Worm (Caenorhabditis elegans) whole organism, young adult: ENCODE results near the gene pro-1.

ENCODE experiments used
- D2030.7 ChIP-seq: fragments of 200-800 bp; sonication (Bioruptor generic); IDR thresholded peaks from 2 replicates; pipeline ENCODE4 v1.3.6; 2022; ENCODE audit warnings: missing genetic modification reagents, missing genetic modification characterization, missing compliant biosample characterization
- F23B12.7 ChIP-seq: sonication (generic microtip); optimal IDR thresholded peaks from 2 replicates; lab custom pipeline; 2017; ENCODE audit warnings: missing genetic modification characterization, mild to moderate bottlenecking, missing compliant biosample characterization, antibody characterized with exemption, moderate library complexity; ENCODE audit not compliant: insufficient read depth
- K11D2.4 ChIP-seq: fragments of 200-800 bp; sonication (Bioruptor generic); IDR thresholded peaks from 2 replicates; pipeline ENCODE4 v1.3.6; 2022; ENCODE audit warnings: missing genetic modification reagents, missing genetic modification characterization, missing compliant biosample characterization
- K12H6.12 ChIP-seq: fragments of 200-800 bp; sonication (Bioruptor generic); optimal IDR thresholded peaks from 2 replicates; lab custom pipeline; 2018; ENCODE audit warnings: mild to moderate bottlenecking, missing genetic modification characterization, missing compliant biosample characterization
- T07F8.4 ChIP-seq: sonication (generic microtip); optimal IDR thresholded peaks from 2 replicates; lab custom pipeline; 2016; ENCODE audit warnings: mild to moderate bottlenecking, missing genetic modification characterization, moderate library complexity, missing compliant biosample characterization
- T26A5.8 ChIP-seq: sonication (generic microtip); optimal IDR thresholded peaks from 2 replicates; lab custom pipeline; 2016; ENCODE audit warnings: missing genetic modification characterization, missing compliant biosample characterization
- Y53F4B.3 ChIP-seq: fragments of 200-800 bp; sonication (Bioruptor generic); IDR thresholded peaks from 2 replicates; pipeline ENCODE4 v1.3.6; 2022; ENCODE audit warnings: missing genetic modification reagents, missing genetic modification characterization, missing compliant biosample characterization
- Y56A3A.18 ChIP-seq: fragments of 200-800 bp; sonication (Bioruptor generic); IDR thresholded peaks from 2 replicates; pipeline ENCODE4 v1.3.6; 2022; ENCODE audit warnings: missing genetic modification reagents, missing genetic modification characterization, missing compliant biosample characterization
- ama-1 ChIP-seq, 3 experiments: fragments of 150-350 bp in 1 of 3; sonication (generic microtip) in 2 of 3; optimal IDR thresholded peaks; 2 replicates each; lab custom pipeline; 2014 to 2018; ENCODE audit warnings: missing biosample characterization in 2 of 3, missing genetic modification characterization in 2 of 3, missing genetic modification reagents in 2 of 3
- aptf-3 ChIP-seq: fragments of 200-800 bp; sonication (Bioruptor generic); IDR thresholded peaks from 2 replicates; pipeline ENCODE4 v1.3.6; 2022; ENCODE audit warnings: missing genetic modification characterization, missing compliant biosample characterization
- atf-7 ChIP-seq: sonication (generic microtip); optimal IDR thresholded peaks from 2 replicates; lab custom pipeline; 2017; ENCODE audit warnings: mild to moderate bottlenecking, missing genetic modification characterization, missing compliant biosample characterization
- attf-6 ChIP-seq: fragments of 200-800 bp; sonication (Bioruptor generic); IDR thresholded peaks from 2 replicates; pipeline ENCODE4 v1.3.6; 2022; ENCODE audit warnings: missing genetic modification reagents, missing genetic modification characterization, missing compliant biosample characterization
- bed-1 ChIP-seq: fragments of 200-800 bp; sonication (Bioruptor generic); IDR thresholded peaks from 2 replicates; pipeline ENCODE4 v1.3.6; 2022; ENCODE audit warnings: missing genetic modification reagents, missing genetic modification characterization, missing compliant biosample characterization
- ccch-3 ChIP-seq: fragments of 200-800 bp; sonication (Bioruptor generic); optimal IDR thresholded peaks from 2 replicates; lab custom pipeline; 2018; ENCODE audit warnings: mild to moderate bottlenecking, missing genetic modification characterization, missing compliant biosample characterization
- cebp-1 ChIP-seq, 2 experiments: fragments of 200-800 bp in 1 of 2; sonication (Bioruptor generic) in 1 of 2; sonication (generic microtip) in 1 of 2; IDR thresholded peaks in 1 of 2; optimal IDR thresholded peaks in 1 of 2; 2 replicates each; pipeline versions ENCODE4 v1.3.6 to Lab custom; 2017 to 2022; ENCODE audit warnings: missing compliant biosample characterization in 2 of 2, missing genetic modification characterization in 2 of 2, mild to moderate bottlenecking in 1 of 2, missing genetic modification reagents in 1 of 2, moderate library complexity in 1 of 2
- ceh-100 ChIP-seq: fragments of 200-800 bp; sonication (Bioruptor generic); IDR thresholded peaks from 2 replicates; pipeline ENCODE4 v1.3.6; 2022; ENCODE audit warnings: missing genetic modification reagents, missing genetic modification characterization, missing compliant biosample characterization
- ceh-40 ChIP-seq: fragments of 200-800 bp; sonication (Bioruptor generic); IDR thresholded peaks from 2 replicates; pipeline ENCODE4 v1.3.6; 2022; ENCODE audit warnings: missing genetic modification characterization, missing compliant biosample characterization
- ceh-79 ChIP-seq: sonication (generic microtip); optimal IDR thresholded peaks from 2 replicates; lab custom pipeline; 2017; ENCODE audit warnings: mild to moderate bottlenecking, missing genetic modification characterization, missing compliant biosample characterization
- ceh-91 ChIP-seq: fragments of 200-800 bp; sonication (Bioruptor generic); IDR thresholded peaks from 2 replicates; pipeline ENCODE4 v1.3.6; 2022; ENCODE audit warnings: missing genetic modification reagents, missing genetic modification characterization, missing compliant biosample characterization
- ekl-4 ChIP-seq: fragments of 200-800 bp; sonication (Bioruptor generic); IDR thresholded peaks from 2 replicates; pipeline ENCODE4 v1.3.6; 2022; ENCODE audit warnings: missing genetic modification reagents, missing genetic modification characterization, missing compliant biosample characterization
- fkh-3 ChIP-seq: sonication (generic microtip); optimal IDR thresholded peaks from 2 replicates; lab custom pipeline; 2016; ENCODE audit warnings: mild to moderate bottlenecking, missing genetic modification characterization, missing compliant biosample characterization
- him-1 ChIP-seq: sonication (generic microtip); optimal IDR thresholded peaks from 2 replicates; lab custom pipeline; 2016; ENCODE audit warnings: missing genotype, missing genetic modification reagents, missing genetic modification characterization, missing compliant biosample characterization
- hmg-1.2 ChIP-seq: fragments of 200-800 bp; sonication (Bioruptor generic); IDR thresholded peaks from 2 replicates; pipeline ENCODE4 v1.3.6; 2022; ENCODE audit warnings: missing genetic modification reagents, missing genetic modification characterization, missing compliant biosample characterization
- hrde-1 ChIP-seq: sonication (generic microtip); optimal IDR thresholded peaks from 2 replicates; lab custom pipeline; 2016; ENCODE audit warnings: missing genetic modification characterization, mild to moderate bottlenecking, missing compliant biosample characterization, moderate library complexity, missing genotype, missing genetic modification reagents, borderline replicate concordance
- hsf-1 ChIP-seq: fragments of 200-800 bp; sonication (Bioruptor generic); IDR thresholded peaks from 2 replicates; pipeline ENCODE4 v1.3.6; 2022; ENCODE audit warnings: missing genetic modification reagents, missing genetic modification characterization, missing compliant biosample characterization
- lin-35 ChIP-seq, 3 experiments: fragments of 150-350 bp in 2 of 3; sonication (generic microtip) in 1 of 3; optimal IDR thresholded peaks; 2 replicates each; lab custom pipeline; 2014 to 2018; ENCODE audit warnings: missing biosample characterization in 3 of 3, missing genetic modification characterization in 3 of 3, missing genetic modification reagents in 3 of 3
- lin-54 ChIP-seq: fragments of 200-800 bp; sonication (Bioruptor generic); optimal IDR thresholded peaks from 2 replicates; lab custom pipeline; 2018; ENCODE audit warnings: mild to moderate bottlenecking, missing genetic modification characterization, missing compliant biosample characterization
- madf-6 ChIP-seq: fragments of 200-800 bp; sonication (Bioruptor generic); IDR thresholded peaks from 2 replicates; pipeline ENCODE4 v1.3.6; 2022; ENCODE audit warnings: missing genetic modification reagents, missing genetic modification characterization, missing compliant biosample characterization
- mxl-1 ChIP-seq: sonication (generic microtip); optimal IDR thresholded peaks from 2 replicates; lab custom pipeline; 2016; ENCODE audit warnings: missing genetic modification characterization, missing compliant biosample characterization
- nfya-1 ChIP-seq: sonication (generic microtip); optimal IDR thresholded peaks from 2 replicates; lab custom pipeline; 2017; ENCODE audit warnings: antibody characterized with exemption, missing compliant biosample characterization, missing genetic modification characterization, borderline replicate concordance; ENCODE audit not compliant: insufficient read depth
- nfya-2 ChIP-seq: fragments of 200-800 bp; sonication (Bioruptor generic); IDR thresholded peaks from 2 replicates; pipeline ENCODE4 v1.3.6; 2022; ENCODE audit warnings: missing genetic modification reagents, missing genetic modification characterization, missing compliant biosample characterization
- nfyb-1 ChIP-seq: fragments of 200-800 bp; sonication (Bioruptor generic); IDR thresholded peaks from 2 replicates; pipeline ENCODE4 v1.3.6; 2022; ENCODE audit warnings: missing genetic modification reagents, missing genetic modification characterization, missing compliant biosample characterization
- nhr-120 ChIP-seq: fragments of 200-800 bp; sonication (Bioruptor generic); IDR thresholded peaks from 2 replicates; pipeline ENCODE4 v1.3.6; 2022; ENCODE audit warnings: missing genetic modification characterization, missing compliant biosample characterization
- nhr-27 ChIP-seq: fragments of 200-800 bp; sonication (Bioruptor generic); optimal IDR thresholded peaks from 2 replicates; lab custom pipeline; 2018; ENCODE audit warnings: mild to moderate bottlenecking, missing genetic modification characterization, moderate library complexity, missing compliant biosample characterization
- nhr-90 ChIP-seq: sonication (generic microtip); optimal IDR thresholded peaks from 2 replicates; lab custom pipeline; 2016; ENCODE audit warnings: missing genotype, mild to moderate bottlenecking, missing genetic modification characterization, missing compliant biosample characterization
- rcor-1 ChIP-seq: fragments of 200-800 bp; sonication (Bioruptor generic); IDR thresholded peaks from 2 replicates; pipeline ENCODE4 v1.3.6; 2022; ENCODE audit warnings: missing genetic modification reagents, missing genetic modification characterization, missing compliant biosample characterization
- snpc-1.1 ChIP-seq: sonication (generic microtip); optimal IDR thresholded peaks from 2 replicates; lab custom pipeline; 2017; ENCODE audit warnings: missing genetic modification characterization, mild to moderate bottlenecking, missing compliant biosample characterization, antibody characterized with exemption, moderate library complexity, missing genotype, missing genetic modification reagents; ENCODE audit not compliant: insufficient read depth
- snpc-1.3 ChIP-seq: sonication (generic microtip); optimal IDR thresholded peaks from 2 replicates; lab custom pipeline; 2017; ENCODE audit warnings: missing genetic modification characterization, mild to moderate bottlenecking, missing compliant biosample characterization, antibody characterized with exemption, moderate library complexity, missing genotype, missing genetic modification reagents; ENCODE audit not compliant: insufficient read depth
- snpc-4 ChIP-seq, 5 experiments: fragments of 150-350 bp in 1 of 5; sonication (generic microtip) in 4 of 5; optimal IDR thresholded peaks; 2 replicates each; lab custom pipeline; 2014 to 2018; ENCODE audit warnings: missing genetic modification characterization in 5 of 5, missing biosample characterization in 3 of 5, antibody characterized with exemption in 2 of 5, mild to moderate bottlenecking in 2 of 5, missing compliant biosample characterization in 2 of 5, missing genotype in 2 of 5, moderate library complexity in 2 of 5, missing genetic modification reagents in 1 of 5
- xnd-1 ChIP-seq: sonication (generic microtip); optimal IDR thresholded peaks from 2 replicates; lab custom pipeline; 2016; ENCODE audit warnings: missing genotype, missing genetic modification reagents, missing genetic modification characterization, missing compliant biosample characterization

The pro-1 gene

ce11 chrII:10574177-10574576, 32.4 kb upstream of the pro-1 start:
- TF ChIP-seq atf-7 = no peak
- no peak for TF ChIP-seq K11D2.4 (GFP tag; lab: Robert Waterston, UW)
- TF ChIP-seq aptf-3 (GFP tag; lab: Robert Waterston, UW) = no peak
- TF ChIP-seq D2030.7 (GFP tag; lab: Robert Waterston, UW) = no peak
- no peak for TF ChIP-seq nfya-1 (tag; lab: Kevin White, UChicago)
- TF ChIP-seq ceh-79 = no peak
- TF ChIP-seq nfyb-1 (GFP tag; lab: Robert Waterston, UW) = no peak
- no peak for TF ChIP-seq Y53F4B.3 (GFP tag; lab: Robert Waterston, UW)
- TF ChIP-seq nhr-90 (tag; lab: Kevin White, UChicago) = no peak
- TF ChIP-seq nhr-27 (tag; lab: Kevin White, UChicago) = no peak
- no peak for TF ChIP-seq T26A5.8
- peak; percentile 87 for TF ChIP-seq hrde-1 (tag; lab: Kevin White, UChicago)
- no peak for TF ChIP-seq ama-1 (optimal IDR thresholded peaks at IDR 0.05; lab: Kevin White, UChicago)
- peak in 1 of 2 experiments; percentile 67 for TF ChIP-seq ama-1 (GFP tag; optimal IDR thresholded peaks at IDR 0.05; lab: Kevin White, UChicago)
- TF ChIP-seq Y56A3A.18 (GFP tag; lab: Robert Waterston, UW) = no peak
- TF ChIP-seq snpc-4 (GFP tag; optimal IDR thresholded peaks at IDR 0.05; lab: Kevin White, UChicago) = peak; percentile 33
- no peak for TF ChIP-seq snpc-4 (tag; optimal IDR thresholded peaks at IDR 0.05; lab: Kevin White, UChicago)
- TF ChIP-seq ceh-100 (GFP tag; lab: Robert Waterston, UW) = 0 out of 2 replicates have a peak, but pooled peaks have one; percentile 9
- no peak for TF ChIP-seq K12H6.12 (tag; lab: Kevin White, UChicago)
- no peak for TF ChIP-seq nfya-2
- TF ChIP-seq hsf-1 = 0 out of 2 replicates have a peak, but pooled peaks have one; percentile 50
- TF ChIP-seq nhr-120 (GFP tag; lab: Robert Waterston, UW) = no peak
- TF ChIP-seq lin-35 (GFP tag; optimal IDR thresholded peaks at IDR 0.05; lab: Kevin White, UChicago) = no peak
- TF ChIP-seq snpc-1.3 (tag; lab: Kevin White, UChicago) = peak; percentile 35
- TF ChIP-seq lin-54 (GFP tag; lab: Kevin White, UChicago) = peak; percentile 24
- 0 out of 2 replicates have a peak, but pooled peaks have one; percentile 15 for TF ChIP-seq ceh-91 (GFP tag; lab: Robert Waterston, UW)
- TF ChIP-seq him-1 = peak; percentile 18
- 0 out of 2 replicates have a peak, but pooled peaks have one; percentile 19 for TF ChIP-seq rcor-1 (GFP tag; lab: Robert Waterston, UW)
- no peak for TF ChIP-seq F23B12.7 (tag; lab: Kevin White, UChicago)
- TF ChIP-seq madf-6 (GFP tag; lab: Robert Waterston, UW) = peak; percentile 60
- TF ChIP-seq fkh-3 (tag; lab: Kevin White, UChicago) = no peak
- TF ChIP-seq attf-6 (GFP tag; lab: Robert Waterston, UW) = 0 out of 2 replicates have a peak, but pooled peaks have one; percentile 15
- peak; percentile 10; the same call in 1 of the 2 replicates for TF ChIP-seq ekl-4 (GFP tag; lab: Robert Waterston, UW)
- TF ChIP-seq bed-1 = no peak

- TF ChIP-seq madf-6 (GFP tag; lab: Robert Waterston, UW) (no peak), hmg-1.2 (GFP tag; lab: Robert Waterston, UW) (no peak), mxl-1 (tag; lab: Kevin White, UChicago) (no peak), ceh-40 (GFP tag; lab: Robert Waterston, UW) (no peak), xnd-1 (tag; lab: Kevin White, UChicago) (no peak), snpc-1.1 (tag; lab: Kevin White, UChicago) (no peak), cebp-1 (GFP tag; IDR thresholded peaks at IDR 0.05; lab: Robert Waterston, UW) (no peak), cebp-1 (tag; optimal IDR thresholded peaks at IDR 0.05; lab: Kevin White, UChicago) (no peak), T07F8.4 (tag; lab: Kevin White, UChicago) (no peak), ccch-3 (GFP tag; lab: Kevin White, UChicago) (no peak)
Observed at ce11 chrII:10571967-10572366, 30.2 kb upstream of the pro-1 start, which contains the start of gene C06A1.3. Gene C06A1.3, plus strand, starts transcription at chrII:10572267.
